Worm (Caenorhabditis elegans) whole organism, young adult: ENCODE measurements around the gene nsph-3.1.

Source experiments
- Y53F4B.3 ChIP-seq: fragments of 200-800 bp; sonication (Bioruptor generic); IDR thresholded peaks from 2 replicates; pipeline ENCODE4 v1.3.6; 2022; ENCODE audit warnings: missing genetic modification reagents, missing genetic modification characterization, missing compliant biosample characterization
- attf-5 ChIP-seq: fragments of 200-800 bp; sonication (Bioruptor generic); optimal IDR thresholded peaks from 2 replicates; lab custom pipeline; 2018; ENCODE audit warnings: mild to moderate bottlenecking, missing genetic modification characterization, missing compliant biosample characterization
- ets-4 ChIP-seq: fragments of 200-800 bp; sonication (Bioruptor generic); optimal IDR thresholded peaks from 2 replicates; lab custom pipeline; 2018; ENCODE audit warnings: mild to moderate bottlenecking, missing genetic modification characterization, missing compliant biosample characterization
- mcd-1 ChIP-seq: fragments of 200-800 bp; sonication (Bioruptor generic); IDR thresholded peaks from 2 replicates; pipeline ENCODE4 v1.3.6; 2022; ENCODE audit warnings: missing genetic modification reagents, missing genetic modification characterization, missing compliant biosample characterization
- snpc-4 ChIP-seq, 5 experiments: fragments of 150-350 bp in 1 of 5; sonication (generic microtip) in 4 of 5; optimal IDR thresholded peaks; 2 replicates each; lab custom pipeline; 2014 to 2018; ENCODE audit warnings: missing genetic modification characterization in 5 of 5, missing biosample characterization in 3 of 5, antibody characterized with exemption in 2 of 5, mild to moderate bottlenecking in 2 of 5, missing compliant biosample characterization in 2 of 5, missing genotype in 2 of 5, moderate library complexity in 2 of 5, missing genetic modification reagents in 1 of 5
- zfh-2 ChIP-seq: fragments of 200-800 bp; sonication (Bioruptor generic); conservative IDR thresholded peaks from 2 replicates; pipeline ENCODE4 v1.3.6; 2022; ENCODE audit warnings: missing genetic modification reagents, missing genetic modification characterization, missing compliant biosample characterization

ce11 chrIV:10981761-10982160 lies 32.2 kb downstream of the nsph-3.1 start, which contains the start of gene Y43E12A.2:
- no peak for TF ChIP-seq snpc-4 (GFP tag; optimal IDR thresholded peaks at IDR 0.05; lab: Kevin White, UChicago)
- TF ChIP-seq snpc-4 (tag; optimal IDR thresholded peaks at IDR 0.05; lab: Kevin White, UChicago) = no peak
- no peak for TF ChIP-seq attf-5 (GFP tag; lab: Kevin White, UChicago)
- no peak for TF ChIP-seq zfh-2
- no peak for TF ChIP-seq mcd-1
- TF ChIP-seq ets-4 (GFP tag; lab: Kevin White, UChicago) = no peak
- no peak for TF ChIP-seq Y53F4B.3 (GFP tag; lab: Robert Waterston, UW)
